Worm (Caenorhabditis elegans): ENCODE results near the gene ZK353.10.
"Not testable (repeated sequence)": the region's sequence is repeated elsewhere in the genome, so short reads cannot be mapped to it uniquely, and the experiment has no call there.

Gene ZK353.10

ce11 chrIII:8363253-8364061 lies 30.8 kb downstream of the ZK353.10 start, which contains the start of gene R05D3.3:
Gene R05D3.3 (plus strand): TSS chrIII:8364011.
- no peak for TF ChIP-seq unc-62 (GFP tag; optimal IDR thresholded peaks at IDR 0.05)

ce11 chrIII:8358213-8358672 lies 36.0 kb downstream of the ZK353.10 start, which contains the start of the genes R05D3.8 and rfp-1:
Gene R05D3.8 (minus strand): TSS chrIII:8358327.
Gene rfp-1 (plus strand): TSS chrIII:8358622.
- TF ChIP-seq unc-62 (GFP tag; optimal IDR thresholded peaks at IDR 0.05): no peak

- no peak for TF ChIP-seq unc-62 (GFP tag; optimal IDR thresholded peaks at IDR 0.05)
Measured at ce11 chrIII:8356407-8356881, 37.8 kb downstream of the ZK353.10 start.

ce11 chrIII:8355462-8355815 lies 38.8 kb downstream of the ZK353.10 start:
- TF ChIP-seq unc-62 (GFP tag; optimal IDR thresholded peaks at IDR 0.05): no peak

- no peak for TF ChIP-seq unc-62 (GFP tag; optimal IDR thresholded peaks at IDR 0.05)
Measured at ce11 chrIII:8354644-8355461, 39.4 kb downstream of the ZK353.10 start, which contains the start of gene unc-116. Gene unc-116 (minus strand): TSS chrIII:8355174.

ce11 chrIII:8347822-8348221 lies 46.4 kb downstream of the ZK353.10 start, which contains the start of gene clc-29:
Gene clc-29 (minus strand): TSS chrIII:8347922.
- TF ChIP-seq unc-62 (GFP tag; optimal IDR thresholded peaks at IDR 0.05): not testable (repeated sequence)

ce11 chrIII:8344283-8344682 lies 49.9 kb downstream of the ZK353.10 start, which contains the start of gene ZC262.7:
Gene ZC262.7 (minus strand): TSS chrIII:8344336.
- not testable (repeated sequence) for TF ChIP-seq unc-62 (GFP tag; optimal IDR thresholded peaks at IDR 0.05)
